Worm (Caenorhabditis elegans): ENCODE measurements around the gene lgc-42.
A peak's percentile ranks its signal among the peaks of the same experiment; 100 is the strongest.

The lgc-42 gene

DNA sequence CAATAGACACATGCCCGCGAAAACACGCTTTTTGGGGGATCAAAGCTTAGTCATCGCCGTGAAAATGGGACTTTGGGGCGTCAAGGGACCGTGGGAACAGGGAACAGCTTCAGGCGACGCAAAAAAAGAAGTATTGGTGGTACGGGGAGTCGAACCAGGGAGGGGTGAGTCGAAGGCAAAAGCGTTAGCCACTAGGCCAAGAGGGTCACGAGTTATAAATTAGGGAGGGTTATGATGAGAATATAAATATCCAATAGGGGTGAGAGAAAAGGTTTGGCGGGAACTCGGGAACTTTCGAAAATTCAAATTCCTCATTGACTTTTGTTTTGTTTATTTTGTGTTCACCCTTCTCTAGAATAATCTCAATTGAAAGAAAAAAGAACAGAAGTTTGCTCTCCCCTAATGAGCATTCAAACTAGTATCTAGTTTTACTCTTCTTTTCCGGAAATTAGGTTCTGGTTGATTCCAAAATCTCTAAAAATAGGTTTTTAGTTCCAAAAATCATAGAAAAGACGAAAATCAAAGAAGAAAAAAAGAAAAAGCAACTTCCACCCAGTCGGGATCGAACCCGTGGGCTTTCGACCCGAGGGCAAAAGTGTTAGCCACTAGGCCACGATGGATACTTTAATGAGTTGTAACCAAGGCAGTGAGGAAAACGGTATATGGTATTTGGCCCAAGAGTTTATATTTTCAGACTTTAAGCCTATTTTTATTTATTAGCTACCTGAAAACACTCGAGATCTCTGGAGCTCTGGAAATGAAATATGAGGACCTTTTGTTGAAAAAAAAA, 33.3 kb downstream of the lgc-42 start (continued):
- TF ChIP-seq zfp-3 (GFP tag; conservative IDR thresholded peaks at IDR 0.05) (0 out of 2 replicates have a peak, but pooled peaks have one; percentile 36), madf-5 (GFP tag; IDR thresholded peaks at IDR 0.05) (peak; percentile 48 to 87; a peak in 2 of 4 replicates), unc-39 (tag; optimal IDR thresholded peaks at IDR 0.05) (no peak), F26F4.8 (GFP tag; conservative IDR thresholded peaks at IDR 0.05) (peak; percentile 91), T26A8.4 (GFP tag; IDR thresholded peaks at IDR 0.05) (no peak), daf-16 (GFP tag; optimal IDR thresholded peaks at IDR 0.05) (peak in 1 of 2 experiments; percentile 20), daf-16 (tag; optimal IDR thresholded peaks at IDR 0.05) (peak; percentile 3), tra-1 (GFP tag; IDR thresholded peaks at IDR 0.05) (0 out of 2 replicates have a peak, but pooled peaks have one; percentile 36), sdz-12 (GFP tag; optimal IDR thresholded peaks at IDR 0.05) (no peak), ctbp-1 (GFP tag; IDR thresholded peaks at IDR 0.05) (peak; percentile 42), nhr-111 (GFP tag; optimal IDR thresholded peaks at IDR 0.05) (no peak), ceh-20 (GFP tag; IDR thresholded peaks at IDR 0.05) (peak; percentile 14; the same call in 1 of the 2 replicates), Y5F2A.4 (GFP tag; optimal IDR thresholded peaks at IDR 0.05) (no peak), lin-15B (tag; optimal IDR thresholded peaks at IDR 0.05) (no peak), Y48G9A.11 (GFP tag; IDR thresholded peaks at IDR 0.05) (peak; percentile 65), daf-12 (tag; optimal IDR thresholded peaks at IDR 0.05) (no peak), hmg-1.1 (GFP tag; IDR thresholded peaks at IDR 0.05) (no peak), spr-1 (tag; optimal IDR thresholded peaks at IDR 0.05) (no peak), lin-1 (GFP tag; IDR thresholded peaks at IDR 0.05) (0 out of 2 replicates have a peak, but pooled peaks have one; percentile 45), Y75B8A.6 (GFP tag; IDR thresholded peaks at IDR 0.05) (peak; percentile 58; the same call in 1 of the 2 replicates), zfp-2 (tag; optimal IDR thresholded peaks at IDR 0.05) (no peak), nhr-41 (GFP tag; IDR thresholded peaks at IDR 0.05) (peak; percentile 63; the same call in 1 of the 2 replicates), php-3 (GFP tag; IDR thresholded peaks at IDR 0.05) (0 out of 2 replicates have a peak, but pooled peaks have one; percentile 41), dmd-6 (GFP tag; IDR thresholded peaks at IDR 0.05) (peak; percentile 31), daf-19 (GFP tag; conservative IDR thresholded peaks at IDR 0.05) (no peak), F44E2.7 (GFP tag; IDR thresholded peaks at IDR 0.05) (peak; percentile 82), fkh-10 (GFP tag; optimal IDR thresholded peaks at IDR 0.05) (no peak), snpc-1.2 (GFP tag; IDR thresholded peaks at IDR 0.05) (peak; percentile 58; the same call in 1 of the 2 replicates), jun-1 (tag; optimal IDR thresholded peaks at IDR 0.05) (no peak), mxl-2 (GFP tag; conservative IDR thresholded peaks at IDR 0.05) (no peak), cey-2 (tag; optimal IDR thresholded peaks at IDR 0.05; ENCODE audit: borderline replicate concordance, insufficient read depth) (no peak), pha-4 (GFP tag; IDR thresholded peaks at IDR 0.05) (peak; percentile 71; the same call in 1 of the 2 replicates), pha-4 (tag; optimal IDR thresholded peaks at IDR 0.05) (no peak)

DNA sequence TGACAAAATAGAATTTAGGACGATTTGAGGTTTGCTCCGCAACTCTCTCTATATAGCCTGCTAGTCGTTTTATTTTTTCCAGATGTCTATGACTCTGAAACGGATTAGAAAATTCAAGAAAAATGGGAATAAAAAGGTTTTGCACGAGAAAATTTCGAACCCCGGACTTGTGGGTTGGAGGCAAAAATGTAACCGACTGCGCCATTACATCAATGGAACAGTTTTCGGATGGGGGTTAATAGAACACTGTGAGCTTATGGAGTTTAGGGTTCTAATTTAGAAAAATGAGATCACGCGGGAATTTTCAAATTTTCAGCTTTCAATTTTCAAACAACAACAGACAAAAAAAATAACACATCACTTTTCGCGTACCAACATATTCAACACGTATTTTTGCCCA, 34.1 kb downstream of the lgc-42 start:
- TF ChIP-seq zfp-3 (GFP tag; conservative IDR thresholded peaks at IDR 0.05) (peak; percentile 29; the same call in 1 of the 2 replicates), aha-1 (tag) (peak; percentile 4), lin-38 (GFP tag; IDR thresholded peaks at IDR 0.05) (peak; percentile 47), dve-1 (tag; optimal IDR thresholded peaks at IDR 0.05; ENCODE audit: insufficient read depth) (no peak), nhr-25 (tag; optimal IDR thresholded peaks at IDR 0.05; ENCODE audit: borderline replicate concordance, insufficient read depth) (no peak), vab-7 (GFP tag; IDR thresholded peaks at IDR 0.05) (0 out of 2 replicates have a peak, but pooled peaks have one; percentile 15), arid-1 (GFP tag; conservative IDR thresholded peaks at IDR 0.05) (0 out of 2 replicates have a peak, but pooled peaks have one; percentile 22), nhr-41 (GFP tag; IDR thresholded peaks at IDR 0.05) (no peak), daf-16 (GFP tag; optimal IDR thresholded peaks at IDR 0.05) (no peak), daf-16 (tag; optimal IDR thresholded peaks at IDR 0.05) (no peak), dmd-8 (GFP tag; IDR thresholded peaks at IDR 0.05) (0 out of 2 replicates have a peak, but pooled peaks have one; percentile 40), lim-7 (GFP tag; IDR thresholded peaks at IDR 0.05) (peak; percentile 74)

All from whole organism, L4 larva.